Fruit fly (Drosophila melanogaster): Measurements from ENCODE around the gene CG16984.
A peak's percentile ranks its signal among the peaks of the same experiment; 100 is the strongest.

Gene CG16984

dm6 chr3L:2599214-2599730 lies 3.7 kb downstream of the CG16984 start, which contains the start of the genes CG16985 and CG12182:
Gene CG16985, plus strand, starts transcription at chr3L:2599297.
Gene CG12182, minus strand, starts transcription at chr3L:2599579.
- TF ChIP-seq GATAd (GFP tag; optimal IDR thresholded peaks at IDR 0.05): peak; percentile 4
- TF ChIP-seq CG32264 (GFP tag; optimal IDR thresholded peaks at IDR 0.05): no peak
- peak in 1 of 2 experiments; percentile 9 for TF ChIP-seq foxo (GFP tag; optimal IDR thresholded peaks at IDR 0.05)
- TF ChIP-seq N (GFP tag; optimal IDR thresholded peaks at IDR 0.05): no peak
- peak; percentile 46 for TF ChIP-seq Hr83 (GFP tag; optimal IDR thresholded peaks at IDR 0.05; ENCODE audit: poor library complexity, severe bottlenecking)
- peak; percentile 55 for TF ChIP-seq psq (GFP tag; optimal IDR thresholded peaks at IDR 0.05)
- peak; percentile 5 for TF ChIP-seq OdsH (GFP tag; optimal IDR thresholded peaks at IDR 0.05)
- no peak for TF ChIP-seq Rel (GFP tag; optimal IDR thresholded peaks at IDR 0.05)
- peak; percentile 38 for TF ChIP-seq Rel (tag; optimal IDR thresholded peaks at IDR 0.05)

- TF ChIP-seq dl (GFP tag; optimal IDR thresholded peaks at IDR 0.05; ENCODE audit: insufficient read depth in 1 of 2, partially characterized antibody in 2 of 2) (no peak), br (GFP tag; optimal IDR thresholded peaks at IDR 0.05) (no peak), tai (GFP tag; optimal IDR thresholded peaks at IDR 0.05) (no peak), Hnf4 (GFP tag; optimal IDR thresholded peaks at IDR 0.05) (no peak), brk (GFP tag; optimal IDR thresholded peaks at IDR 0.05) (no peak), Myc (optimal IDR thresholded peaks at IDR 0.05) (no peak), HLH106 (tag; optimal IDR thresholded peaks at IDR 0.05) (no peak), jim (GFP tag; optimal IDR thresholded peaks at IDR 0.05) (no peak), OdsH (GFP tag; optimal IDR thresholded peaks at IDR 0.05) (no peak)
Measured at dm6 chr3L:2600144-2600543, 4.6 kb downstream of the CG16984 start, which contains the start of gene CG16986. Gene CG16986, plus strand, starts transcription at chr3L:2600331.

- TF ChIP-seq Dfd (GFP tag; optimal IDR thresholded peaks at IDR 0.05): no peak
- no peak for TF ChIP-seq Sp1 (GFP tag; optimal IDR thresholded peaks at IDR 0.05)
- TF ChIP-seq ey (GFP tag; optimal IDR thresholded peaks at IDR 0.05): no peak
- no peak for TF ChIP-seq jim (GFP tag; optimal IDR thresholded peaks at IDR 0.05)
- no peak for TF ChIP-seq foxo (GFP tag; optimal IDR thresholded peaks at IDR 0.05)
- TF ChIP-seq br (GFP tag; optimal IDR thresholded peaks at IDR 0.05): no peak
Measured at dm6 chr3L:2608825-2609224, 13.2 kb downstream of the CG16984 start.

- TF ChIP-seq Hnf4 (GFP tag; optimal IDR thresholded peaks at IDR 0.05): no peak
- no peak for TF ChIP-seq Abd-B (GFP tag; optimal IDR thresholded peaks at IDR 0.05)
- TF ChIP-seq CG9705 (GFP tag; optimal IDR thresholded peaks at IDR 0.05): no peak
- no peak for TF ChIP-seq lola (GFP tag; optimal IDR thresholded peaks at IDR 0.05)
- TF ChIP-seq pan (optimal IDR thresholded peaks at IDR 0.05): no peak
- no peak for TF ChIP-seq jim (GFP tag; optimal IDR thresholded peaks at IDR 0.05)
Measured at dm6 chr3L:2614222-2614621, 18.6 kb downstream of the CG16984 start.

dm6 chr3L:2629964-2630363 lies 34.4 kb downstream of the CG16984 start, which contains the start of gene Pxn:
Gene Pxn, minus strand, starts transcription at chr3L:2630064.
- TF ChIP-seq CG9705 (GFP tag; optimal IDR thresholded peaks at IDR 0.05) (no peak), Hr83 (GFP tag; optimal IDR thresholded peaks at IDR 0.05; ENCODE audit: poor library complexity, severe bottlenecking) (no peak), sage (GFP tag; optimal IDR thresholded peaks at IDR 0.05) (no peak), lola (GFP tag; optimal IDR thresholded peaks at IDR 0.05) (no peak), CG32264 (GFP tag; optimal IDR thresholded peaks at IDR 0.05) (no peak), tai (GFP tag; optimal IDR thresholded peaks at IDR 0.05) (no peak), dmrt93B (GFP tag; optimal IDR thresholded peaks at IDR 0.05) (no peak)

dm6 chr3L:2631406-2631805 lies 35.8 kb downstream of the CG16984 start, which contains the start of the genes CG42245 and MEP-1:
Gene CG42245, plus strand, starts transcription at chr3L:2631715.
Gene MEP-1, plus strand, starts transcription at chr3L:2631715.
- TF ChIP-seq Mio (GFP tag; optimal IDR thresholded peaks at IDR 0.05) (peak; percentile 18), OdsH (GFP tag; optimal IDR thresholded peaks at IDR 0.05) (peak; percentile 38), sage (GFP tag; optimal IDR thresholded peaks at IDR 0.05) (peak; percentile 53), h (GFP tag; optimal IDR thresholded peaks at IDR 0.05) (peak; percentile 74), Vsx2 (GFP tag; optimal IDR thresholded peaks at IDR 0.05; ENCODE audit: partially characterized antibody) (no peak), Myc (optimal IDR thresholded peaks at IDR 0.05) (no peak), Hnf4 (GFP tag; optimal IDR thresholded peaks at IDR 0.05) (peak; percentile 80), foxo (GFP tag; optimal IDR thresholded peaks at IDR 0.05) (peak; percentile 42 to 61), N (GFP tag; optimal IDR thresholded peaks at IDR 0.05) (no peak), dl (GFP tag; optimal IDR thresholded peaks at IDR 0.05; ENCODE audit: insufficient read depth in 1 of 2, partially characterized antibody in 2 of 2) (no peak), brk (GFP tag; optimal IDR thresholded peaks at IDR 0.05) (peak; percentile 88), Rel (GFP tag; optimal IDR thresholded peaks at IDR 0.05) (no peak), Rel (tag; optimal IDR thresholded peaks at IDR 0.05) (peak; percentile 50), Dif (GFP tag; optimal IDR thresholded peaks at IDR 0.05; ENCODE audit: partially characterized antibody) (no peak), CrebA (GFP tag; optimal IDR thresholded peaks at IDR 0.05; ENCODE audit: borderline replicate concordance) (no peak), fru (GFP tag; optimal IDR thresholded peaks at IDR 0.05) (peak; percentile 66), CG9705 (GFP tag; optimal IDR thresholded peaks at IDR 0.05) (peak; percentile 16), Sp1 (GFP tag; optimal IDR thresholded peaks at IDR 0.05) (peak; percentile 24), Dfd (GFP tag; optimal IDR thresholded peaks at IDR 0.05) (no peak), tai (GFP tag; optimal IDR thresholded peaks at IDR 0.05) (peak; percentile 80), jim (GFP tag; optimal IDR thresholded peaks at IDR 0.05) (no peak), rgr (GFP tag; optimal IDR thresholded peaks at IDR 0.05) (peak; percentile 77), usp (GFP tag; optimal IDR thresholded peaks at IDR 0.05) (no peak), Jra (GFP tag; optimal IDR thresholded peaks at IDR 0.05) (peak; percentile 78), sv (GFP tag; optimal IDR thresholded peaks at IDR 0.05) (peak; percentile 28), HLH106 (tag; optimal IDR thresholded peaks at IDR 0.05) (peak; percentile 35), ey (GFP tag; optimal IDR thresholded peaks at IDR 0.05) (peak; percentile 62), br (GFP tag; optimal IDR thresholded peaks at IDR 0.05) (peak; percentile 73), pan (optimal IDR thresholded peaks at IDR 0.05) (no peak), lola (GFP tag; optimal IDR thresholded peaks at IDR 0.05) (no peak)

All from whole organism, wandering third instar larva.